Worm (Caenorhabditis elegans) whole organism, L2 larva: ENCODE data around the gene pmt-1.

ENCODE experiments used
- C34F6.9 ChIP-seq: fragments of 150-350 bp; optimal IDR thresholded peaks from 2 replicates; lab custom pipeline; 2014; ENCODE audit warnings: missing biosample characterization, missing genetic modification characterization
- F13H6.1 ChIP-seq: sonication (generic microtip); optimal IDR thresholded peaks from 2 replicates; lab custom pipeline; 2016; ENCODE audit warnings: missing genetic modification characterization, missing compliant biosample characterization
- R02D3.7 ChIP-seq: fragments of 150-350 bp; optimal IDR thresholded peaks from 2 replicates; lab custom pipeline; 2014; ENCODE audit warnings: missing biosample characterization, missing genetic modification characterization
- Y55F3AM.14 ChIP-seq: fragments of 200-800 bp; sonication (Bioruptor generic); optimal IDR thresholded peaks from 2 replicates; lab custom pipeline; 2018; ENCODE audit warnings: mild to moderate bottlenecking, missing genetic modification characterization, missing compliant biosample characterization
- ZK546.5 ChIP-seq: sonication (generic microtip); optimal IDR thresholded peaks from 2 replicates; lab custom pipeline; 2017; ENCODE audit warnings: missing biosample characterization, missing genetic modification characterization
- aly-2 ChIP-seq: fragments of 150-350 bp; optimal IDR thresholded peaks from 2 replicates; lab custom pipeline; 2014; ENCODE audit warnings: missing biosample characterization, missing genetic modification characterization
- ama-1 ChIP-seq: fragments of 150-350 bp; optimal IDR thresholded peaks from 2 replicates; lab custom pipeline; 2018; ENCODE audit warnings: inconsistent platforms
- blmp-1 ChIP-seq: sonication (generic microtip); optimal IDR thresholded peaks from 2 replicates; lab custom pipeline; 2017; ENCODE audit warnings: missing genetic modification characterization, mild to moderate bottlenecking, missing compliant biosample characterization, antibody characterized with exemption, moderate library complexity; ENCODE audit not compliant: insufficient read depth
- crh-2 ChIP-seq: sonication (generic microtip); optimal IDR thresholded peaks from 2 replicates; lab custom pipeline; 2017; ENCODE audit warnings: missing biosample characterization, missing genetic modification characterization
- dmd-4 ChIP-seq: sonication (generic microtip); optimal IDR thresholded peaks from 2 replicates; lab custom pipeline; 2017; ENCODE audit warnings: missing biosample characterization, missing genetic modification characterization
- fos-1 ChIP-seq: fragments of 150-350 bp; optimal IDR thresholded peaks from 2 replicates; lab custom pipeline; 2014; ENCODE audit warnings: missing biosample characterization, missing genetic modification characterization
- gmeb-1 ChIP-seq: fragments of 150-350 bp; optimal IDR thresholded peaks from 2 replicates; lab custom pipeline; 2014; ENCODE audit warnings: missing biosample characterization, missing genetic modification characterization
- lin-13 ChIP-seq: fragments of 150-350 bp; optimal IDR thresholded peaks from 2 replicates; lab custom pipeline; 2014; ENCODE audit warnings: missing biosample characterization, missing genetic modification reagents, missing genetic modification characterization
- lin-39 ChIP-seq: fragments of 150-350 bp; optimal IDR thresholded peaks from 2 replicates; lab custom pipeline; 2014; ENCODE audit warnings: missing biosample characterization, missing genetic modification reagents, missing genetic modification characterization
- mab-5 ChIP-seq: fragments of 150-350 bp; optimal IDR thresholded peaks from 2 replicates; lab custom pipeline; 2014; ENCODE audit warnings: missing biosample characterization, missing genetic modification characterization
- mbf-1 ChIP-seq: sonication (generic microtip); optimal IDR thresholded peaks from 2 replicates; lab custom pipeline; 2017; ENCODE audit warnings: missing biosample characterization, missing genetic modification characterization
- mdl-1 ChIP-seq, 2 experiments: fragments of 150-350 bp in 1 of 2; sonication (generic microtip) in 1 of 2; optimal IDR thresholded peaks; 2 replicates each; lab custom pipeline; 2017; ENCODE audit warnings: missing biosample characterization in 2 of 2, missing genetic modification characterization in 2 of 2
- nhr-10 ChIP-seq: sonication (generic microtip); optimal IDR thresholded peaks from 2 replicates; lab custom pipeline; 2017; ENCODE audit warnings: missing biosample characterization, missing genetic modification characterization
- nhr-11 ChIP-seq: fragments of 150-350 bp; optimal IDR thresholded peaks from 2 replicates; lab custom pipeline; 2014; ENCODE audit warnings: missing biosample characterization, missing genetic modification characterization
- nhr-12 ChIP-seq: fragments of 150-350 bp; optimal IDR thresholded peaks from 2 replicates; lab custom pipeline; 2014; ENCODE audit warnings: missing biosample characterization, missing genetic modification characterization
- nhr-129 ChIP-seq: fragments of 150-350 bp; optimal IDR thresholded peaks from 2 replicates; lab custom pipeline; 2014; ENCODE audit warnings: missing biosample characterization, missing genetic modification characterization
- nhr-21 ChIP-seq: fragments of 150-350 bp; optimal IDR thresholded peaks from 2 replicates; lab custom pipeline; 2014; ENCODE audit warnings: missing biosample characterization, missing genetic modification characterization
- nhr-23 ChIP-seq: fragments of 150-350 bp; optimal IDR thresholded peaks from 2 replicates; lab custom pipeline; 2014; ENCODE audit warnings: missing biosample characterization, missing genetic modification reagents, missing genetic modification characterization
- nhr-25 ChIP-seq: fragments of 150-350 bp; sonication (generic microtip); optimal IDR thresholded peaks from 3 replicates; lab custom pipeline; 2014; ENCODE audit warnings: missing biosample characterization, missing genetic modification characterization
- nhr-6 ChIP-seq: fragments of 150-350 bp; optimal IDR thresholded peaks from 2 replicates; lab custom pipeline; 2014; ENCODE audit warnings: missing biosample characterization, missing genetic modification characterization
- nhr-77 ChIP-seq: fragments of 150-350 bp; optimal IDR thresholded peaks from 2 replicates; lab custom pipeline; 2014; ENCODE audit warnings: missing biosample characterization, missing genetic modification characterization
- peb-1 ChIP-seq: fragments of 150-350 bp; optimal IDR thresholded peaks from 2 replicates; lab custom pipeline; 2014; ENCODE audit warnings: missing biosample characterization, missing genetic modification characterization
- sem-4 ChIP-seq: fragments of 150-350 bp; optimal IDR thresholded peaks from 2 replicates; lab custom pipeline; 2014; ENCODE audit warnings: missing biosample characterization, missing genetic modification reagents, missing genetic modification characterization
- skn-1 ChIP-seq: sonication (generic microtip); optimal IDR thresholded peaks from 2 replicates; lab custom pipeline; 2017; ENCODE audit warnings: missing biosample characterization, missing genetic modification characterization
- sma-3 ChIP-seq: sonication (generic microtip); optimal IDR thresholded peaks from 2 replicates; lab custom pipeline; 2016; ENCODE audit warnings: missing genetic modification reagents, missing genetic modification characterization, missing compliant biosample characterization
- sma-9 ChIP-seq, 2 experiments: fragments of 150-350 bp in 1 of 2; sonication (generic microtip) in 1 of 2; optimal IDR thresholded peaks; 2 replicates each; lab custom pipeline; 2014 to 2016; ENCODE audit warnings: missing genetic modification characterization in 2 of 2, mild to moderate bottlenecking in 1 of 2, missing biosample characterization in 1 of 2, missing compliant biosample characterization in 1 of 2, missing genetic modification reagents in 1 of 2, moderate library complexity in 1 of 2
- snpc-4 ChIP-seq: fragments of 150-350 bp; optimal IDR thresholded peaks from 2 replicates; lab custom pipeline; 2014; ENCODE audit warnings: missing biosample characterization, missing genetic modification characterization
- unc-39 ChIP-seq: fragments of 150-350 bp; optimal IDR thresholded peaks from 2 replicates; lab custom pipeline; 2014; ENCODE audit warnings: missing biosample characterization, missing genetic modification characterization
- unc-55 ChIP-seq: fragments of 150-350 bp; sonication (generic microtip); optimal IDR thresholded peaks from 3 replicates; lab custom pipeline; 2014; ENCODE audit warnings: missing biosample characterization, missing genetic modification reagents, missing genetic modification characterization
- unc-62 ChIP-seq: fragments of 150-350 bp; optimal IDR thresholded peaks from 2 replicates; lab custom pipeline; 2014; ENCODE audit warnings: missing biosample characterization, missing genetic modification reagents, missing genetic modification characterization
- zag-1 ChIP-seq: fragments of 150-350 bp; optimal IDR thresholded peaks from 2 replicates; lab custom pipeline; 2014; ENCODE audit warnings: missing biosample characterization, missing genetic modification characterization
- ztf-1 ChIP-seq: fragments of 200-800 bp; sonication (Bioruptor generic); conservative IDR thresholded peaks from 2 replicates; pipeline ENCODE4 v1.3.6; 2022; ENCODE audit warnings: missing genetic modification characterization, missing compliant biosample characterization
- ztf-11 ChIP-seq: sonication (generic microtip); optimal IDR thresholded peaks from 2 replicates; lab custom pipeline; 2017; ENCODE audit warnings: missing biosample characterization, missing genetic modification characterization
- ztf-4 ChIP-seq: fragments of 150-350 bp; optimal IDR thresholded peaks from 2 replicates; lab custom pipeline; 2014; ENCODE audit warnings: missing biosample characterization, missing genetic modification characterization

Gene pmt-1

DNA sequence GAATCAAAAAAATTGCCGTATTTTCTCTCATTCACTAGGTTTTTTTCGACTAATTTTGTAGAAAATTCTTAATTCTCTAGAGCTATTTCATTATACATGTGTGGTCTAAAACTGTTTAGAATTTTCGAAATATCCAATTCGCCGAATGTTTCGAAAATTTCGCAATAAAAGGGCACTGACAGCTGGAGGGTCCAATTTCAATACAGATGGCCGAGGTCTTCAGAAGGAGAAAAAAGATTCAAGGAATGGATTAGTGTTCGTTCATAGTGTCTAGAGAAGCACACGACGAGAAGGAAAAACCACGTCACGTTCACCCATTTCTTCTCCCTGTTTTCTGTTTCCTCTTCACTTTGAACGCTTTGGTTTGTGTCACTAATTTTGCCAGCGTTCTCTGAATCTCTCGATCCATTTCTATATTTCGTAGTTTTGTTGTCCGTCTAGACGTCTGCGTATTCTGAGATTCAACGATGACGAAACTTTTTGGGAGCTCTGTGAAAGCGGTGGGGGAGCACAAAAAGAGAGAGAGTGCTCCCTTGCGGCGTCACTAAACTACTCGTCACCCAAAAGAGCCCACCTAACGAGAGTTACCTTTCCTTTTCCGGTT is 43.8 kb upstream of the pmt-1 start (continued):
- TF ChIP-seq ztf-4 (tag; lab: Kevin White, UChicago) = peak; percentile 30

DNA sequence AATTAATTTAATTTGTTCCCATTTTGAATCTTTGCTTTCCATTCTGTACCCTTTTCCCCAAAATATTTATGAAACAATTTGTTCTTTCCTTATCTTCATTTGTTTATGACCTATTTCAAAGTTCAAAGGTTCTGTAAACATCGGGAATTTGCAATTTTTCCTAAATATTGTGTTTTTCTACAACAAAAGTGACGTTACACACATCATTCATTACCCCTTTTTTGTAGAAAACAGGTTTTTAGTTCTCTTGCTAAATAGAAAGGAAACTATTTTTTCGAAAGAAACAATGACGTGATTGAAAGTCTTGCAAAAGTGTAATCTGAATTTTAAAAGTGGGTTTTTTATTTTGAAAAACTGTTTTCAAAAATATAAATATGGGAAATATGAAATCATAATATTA is 42.3 kb upstream of the pmt-1 start:
- TF ChIP-seq ztf-1 = no peak
- peak; percentile 65 for TF ChIP-seq nhr-25 (tag; lab: Kevin White, UChicago)

DNA sequence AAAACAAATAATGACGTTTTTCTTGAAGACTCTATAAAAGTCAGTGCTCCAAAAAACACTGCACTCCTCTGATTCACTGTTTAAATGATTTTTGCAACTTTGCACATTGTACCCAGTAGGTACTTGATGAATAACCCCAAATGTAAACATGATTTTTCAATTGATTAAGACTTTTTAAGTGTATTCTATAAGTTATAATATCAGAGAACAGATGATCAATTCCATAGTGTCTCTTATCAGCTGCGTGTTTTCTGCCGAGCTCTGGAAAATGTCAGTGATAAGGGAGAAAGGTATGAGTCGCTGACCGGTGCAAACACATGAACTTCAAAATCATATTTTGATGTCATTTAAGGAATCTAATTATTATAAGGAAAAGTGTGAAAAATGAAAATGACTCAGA is 41.5 kb upstream of the pmt-1 start:
- peak; percentile 39 for TF ChIP-seq gmeb-1 (tag; lab: Kevin White, UChicago)
- peak; percentile 14 for TF ChIP-seq nhr-21 (tag; lab: Kevin White, UChicago)
- peak; percentile 20 for TF ChIP-seq sma-3 (GFP tag; lab: Kevin White, UChicago)
- peak; percentile 98 for TF ChIP-seq fos-1 (tag; lab: Kevin White, UChicago)
- TF ChIP-seq sma-9 (GFP tag; optimal IDR thresholded peaks at IDR 0.05; lab: Kevin White, UChicago) = peak; percentile 93
- TF ChIP-seq sma-9 (tag; optimal IDR thresholded peaks at IDR 0.05; lab: Kevin White, UChicago) = no peak
- peak; percentile 40 for TF ChIP-seq crh-2 (tag; lab: Kevin White, UChicago)
- TF ChIP-seq mbf-1 (tag; lab: Kevin White, UChicago) = no peak
- TF ChIP-seq unc-62 = no peak
- TF ChIP-seq F13H6.1 (tag; lab: Kevin White, UChicago) = peak; percentile 62

DNA sequence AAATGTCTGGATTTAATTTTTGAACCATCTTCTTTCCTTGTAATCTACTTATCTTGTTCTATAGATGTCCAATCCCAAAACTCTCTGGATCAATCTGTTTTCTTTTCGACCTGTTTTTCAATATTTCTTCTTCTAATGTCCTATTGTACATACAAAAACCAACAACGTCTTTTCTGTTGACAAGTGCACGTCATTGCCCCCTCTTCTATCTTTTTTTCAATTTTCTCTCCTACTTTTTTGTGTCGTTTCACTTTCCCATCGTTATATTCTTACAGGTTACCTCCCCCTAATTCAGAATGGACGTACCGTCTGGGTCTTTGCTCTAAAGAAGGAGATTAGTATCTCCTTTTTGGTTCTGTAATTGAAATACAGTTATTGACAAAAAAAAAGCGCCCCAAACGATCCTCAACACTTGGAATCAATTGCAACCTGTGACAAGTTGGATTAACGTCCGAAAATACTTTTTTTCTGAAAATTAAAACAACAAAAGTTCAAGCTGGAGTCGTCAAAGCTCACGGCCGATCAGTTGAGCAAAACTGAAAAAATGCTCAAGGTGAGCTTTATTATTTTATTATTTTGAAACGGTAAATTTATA is 40.5 kb upstream of the pmt-1 start, which contains the start of gene vhp-1:
Gene vhp-1, plus strand, starts transcription at position 545 of the 595 bp plus-strand sequence.
- no peak for TF ChIP-seq aly-2 (tag; lab: Kevin White, UChicago)
- TF ChIP-seq R02D3.7 (tag; lab: Kevin White, UChicago) = no peak
- no peak for TF ChIP-seq dmd-4 (tag; lab: Kevin White, UChicago)
- peak; percentile 16 for TF ChIP-seq sma-9 (GFP tag; optimal IDR thresholded peaks at IDR 0.05; lab: Kevin White, UChicago)
- no peak for TF ChIP-seq sma-9 (tag; optimal IDR thresholded peaks at IDR 0.05; lab: Kevin White, UChicago)
- TF ChIP-seq fos-1 (tag; lab: Kevin White, UChicago) = no peak
- no peak for TF ChIP-seq gmeb-1 (tag; lab: Kevin White, UChicago)
- TF ChIP-seq nhr-10 (tag; lab: Kevin White, UChicago) = no peak
- no peak for TF ChIP-seq peb-1
- no peak for TF ChIP-seq ztf-4 (tag; lab: Kevin White, UChicago)
- no peak for TF ChIP-seq lin-39 (tag; lab: Kevin White, UChicago)
- TF ChIP-seq nhr-129 = peak; percentile 2
- TF ChIP-seq ztf-11 (tag; lab: Kevin White, UChicago) = no peak
- peak; percentile 4 for TF ChIP-seq nhr-25 (tag; lab: Kevin White, UChicago)
- TF ChIP-seq unc-39 (tag; lab: Kevin White, UChicago) = no peak
- no peak for TF ChIP-seq unc-55 (GFP tag; lab: Kevin White, UChicago)
- no peak for TF ChIP-seq C34F6.9 (tag; lab: Kevin White, UChicago)
- no peak for TF ChIP-seq skn-1 (tag; lab: Kevin White, UChicago)
- TF ChIP-seq nhr-11 = no peak
- peak; percentile 57 for TF ChIP-seq blmp-1
- TF ChIP-seq nhr-77 (tag; lab: Kevin White, UChicago) = no peak
- TF ChIP-seq, all 48 proteins: peak for 4

DNA sequence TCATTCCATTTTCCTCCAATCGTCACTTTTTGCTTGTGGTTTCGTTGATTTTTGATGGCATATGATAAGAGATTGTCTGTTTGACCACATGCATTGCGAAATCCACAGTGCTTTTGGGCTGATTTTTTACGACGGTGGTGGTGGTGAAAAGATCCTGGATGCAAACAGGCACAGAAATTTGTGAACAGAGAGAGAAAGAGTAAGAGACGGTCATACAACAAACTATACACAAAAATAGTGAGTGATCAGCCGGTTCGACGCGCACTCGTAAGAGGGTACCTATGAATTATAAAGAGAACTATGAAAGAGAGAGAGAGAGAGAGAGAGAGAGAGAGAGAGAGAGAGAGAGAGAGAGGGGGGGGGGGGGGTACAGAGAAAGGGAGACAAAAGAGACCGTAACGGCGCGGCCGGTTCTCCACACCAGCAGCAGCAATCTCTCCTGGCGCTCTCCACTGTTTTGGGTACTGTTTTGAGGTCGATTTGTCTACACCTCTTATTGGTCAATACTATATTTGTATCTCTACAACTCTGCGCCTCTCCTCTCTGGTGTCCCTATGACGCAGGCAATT is 39.5 kb upstream of the pmt-1 start:
- TF ChIP-seq unc-39 (tag; lab: Kevin White, UChicago) = no peak
- no peak for TF ChIP-seq unc-55 (GFP tag; lab: Kevin White, UChicago)
- TF ChIP-seq mab-5 (tag; lab: Kevin White, UChicago) = no peak
- TF ChIP-seq snpc-4 (tag; lab: Kevin White, UChicago) = no peak
- no peak for TF ChIP-seq nhr-23
- no peak for TF ChIP-seq ztf-1
- peak; percentile 57 for TF ChIP-seq gmeb-1 (tag; lab: Kevin White, UChicago)
- TF ChIP-seq mdl-1 (tag; optimal IDR thresholded peaks at IDR 0.05; lab: Kevin White, UChicago) = no peak
- TF ChIP-seq unc-62 = no peak
- peak; percentile 86 for TF ChIP-seq F13H6.1 (tag; lab: Kevin White, UChicago)
- TF ChIP-seq R02D3.7 (tag; lab: Kevin White, UChicago) = no peak
- TF ChIP-seq nhr-11 = no peak
- no peak for TF ChIP-seq ama-1 (lab: Kevin White, UChicago)
- TF ChIP-seq dmd-4 (tag; lab: Kevin White, UChicago) = no peak
- TF ChIP-seq nhr-77 (tag; lab: Kevin White, UChicago) = no peak
- no peak for TF ChIP-seq ztf-11 (tag; lab: Kevin White, UChicago)
- TF ChIP-seq crh-2 (tag; lab: Kevin White, UChicago) = no peak
- no peak for TF ChIP-seq sem-4 (tag; lab: Kevin White, UChicago)
- TF ChIP-seq nhr-6 (tag; lab: Kevin White, UChicago) = no peak
- no peak for TF ChIP-seq lin-13
- no peak for TF ChIP-seq peb-1
- TF ChIP-seq ZK546.5 (tag; lab: Kevin White, UChicago) = no peak
- peak; percentile 91 for TF ChIP-seq sma-9 (GFP tag; optimal IDR thresholded peaks at IDR 0.05; lab: Kevin White, UChicago)
- no peak for TF ChIP-seq sma-9 (tag; optimal IDR thresholded peaks at IDR 0.05; lab: Kevin White, UChicago)
- no peak for TF ChIP-seq nhr-10 (tag; lab: Kevin White, UChicago)
- peak; percentile 44 for TF ChIP-seq fos-1 (tag; lab: Kevin White, UChicago)
- TF ChIP-seq Y55F3AM.14 (GFP tag; lab: Kevin White, UChicago) = peak; percentile 80
- TF ChIP-seq zag-1 (tag; lab: Kevin White, UChicago) = no peak
- TF ChIP-seq nhr-129 = peak; percentile 49
- peak; percentile 61 for TF ChIP-seq nhr-21 (tag; lab: Kevin White, UChicago)
- no peak for TF ChIP-seq skn-1 (tag; lab: Kevin White, UChicago)
- no peak for TF ChIP-seq mbf-1 (tag; lab: Kevin White, UChicago)
- TF ChIP-seq nhr-12 = no peak
